Worm (Caenorhabditis elegans) whole organism, midembryonic: Measurements from ENCODE around the gene sumv-2.

ENCODE experiments used
- T22C8.4 ChIP-seq: fragments of 200-800 bp; sonication (Bioruptor generic); IDR thresholded peaks from 2 replicates; pipeline ENCODE4 v1.3.6; 2022; ENCODE audit warnings: missing genetic modification characterization, missing compliant biosample characterization
- cog-1 ChIP-seq: sonication (generic microtip); optimal IDR thresholded peaks from 2 replicates; lab custom pipeline; 2016; ENCODE audit warnings: missing genetic modification characterization, missing compliant biosample characterization
- flt-1 ChIP-seq: fragments of 200-800 bp; sonication (Bioruptor generic); IDR thresholded peaks from 2 replicates; pipeline ENCODE4 v1.3.6; 2022; ENCODE audit warnings: missing genetic modification characterization, missing compliant biosample characterization
- klf-2 ChIP-seq: fragments of 200-800 bp; sonication (Bioruptor generic); conservative IDR thresholded peaks from 2 replicates; pipeline ENCODE4 v1.3.6; 2022; ENCODE audit warnings: missing genetic modification reagents, missing genetic modification characterization, missing compliant biosample characterization
- med-1 ChIP-seq: sonication (generic microtip); optimal IDR thresholded peaks from 2 replicates; lab custom pipeline; 2017; ENCODE audit warnings: missing genetic modification characterization, mild to moderate bottlenecking, missing compliant biosample characterization, antibody characterized with exemption, missing genetic modification reagents; ENCODE audit not compliant: insufficient read depth
- ref-1 ChIP-seq: fragments of 200-800 bp; sonication (Bioruptor generic); conservative IDR thresholded peaks from 2 replicates; pipeline ENCODE4 v1.3.6; 2022; ENCODE audit warnings: missing genetic modification reagents, missing genetic modification characterization, missing compliant biosample characterization
- tab-1 ChIP-seq: fragments of 200-800 bp; sonication (Bioruptor generic); IDR thresholded peaks from 2 replicates; pipeline ENCODE4 v1.3.6; 2022; ENCODE audit warnings: missing genetic modification characterization, missing compliant biosample characterization
- ztf-23 ChIP-seq: fragments of 200-800 bp; sonication (Bioruptor generic); IDR thresholded peaks from 2 replicates; pipeline ENCODE4 v1.3.6; 2022; ENCODE audit warnings: missing genetic modification reagents, missing genetic modification characterization, missing compliant biosample characterization
- ztf-29 ChIP-seq: fragments of 200-800 bp; sonication (Bioruptor generic); IDR thresholded peaks from 2 replicates; pipeline ENCODE4 v1.3.6; 2022; ENCODE audit warnings: missing genetic modification reagents, missing genetic modification characterization, missing compliant biosample characterization

Gene sumv-2

ce11 chrV:4655175-4655574 is 37.8 kb downstream of the sumv-2 start, which contains the start of gene F41F3.9:
TSS of gene F41F3.9 (plus strand) at chrV:4655475.
- TF ChIP-seq T22C8.4 (no peak), cog-1 (no peak), ztf-29 (GFP tag; lab: Robert Waterston, UW) (no peak), ztf-23 (GFP tag; lab: Robert Waterston, UW) (no peak), ref-1 (GFP tag; lab: Robert Waterston, UW) (no peak), tab-1 (GFP tag; lab: Robert Waterston, UW) (no peak), flt-1 (GFP tag; lab: Robert Waterston, UW) (no peak), med-1 (no peak), klf-2 (GFP tag; lab: Robert Waterston, UW) (no peak)

- no peak for TF ChIP-seq cog-1
- no peak for TF ChIP-seq flt-1 (GFP tag; lab: Robert Waterston, UW)
- TF ChIP-seq tab-1 (GFP tag; lab: Robert Waterston, UW): no peak
- no peak for TF ChIP-seq klf-2 (GFP tag; lab: Robert Waterston, UW)
- TF ChIP-seq med-1: no peak
- TF ChIP-seq ztf-23 (GFP tag; lab: Robert Waterston, UW): no peak
- TF ChIP-seq ztf-29 (GFP tag; lab: Robert Waterston, UW): no peak
- no peak for TF ChIP-seq ref-1 (GFP tag; lab: Robert Waterston, UW)
- no peak for TF ChIP-seq T22C8.4
These were observed 45.0 kb downstream of the sumv-2 start, which contains the start of gene srx-74 for ce11 chrV:4662400-4662799. TSS of gene srx-74 (minus strand) at chrV:4662500.

ce11 chrV:4665651-4666050 is 48.3 kb downstream of the sumv-2 start, which contains the start of gene srx-73:
TSS of gene srx-73 (minus strand) at chrV:4665751.
- TF ChIP-seq klf-2 (GFP tag; lab: Robert Waterston, UW): no peak
- TF ChIP-seq cog-1: no peak
- no peak for TF ChIP-seq flt-1 (GFP tag; lab: Robert Waterston, UW)
- no peak for TF ChIP-seq ztf-29 (GFP tag; lab: Robert Waterston, UW)
- no peak for TF ChIP-seq ztf-23 (GFP tag; lab: Robert Waterston, UW)
- no peak for TF ChIP-seq ref-1 (GFP tag; lab: Robert Waterston, UW)
- TF ChIP-seq med-1: no peak
- no peak for TF ChIP-seq tab-1 (GFP tag; lab: Robert Waterston, UW)
- TF ChIP-seq T22C8.4: no peak

- TF ChIP-seq ztf-29 (GFP tag; lab: Robert Waterston, UW) (no peak), klf-2 (GFP tag; lab: Robert Waterston, UW) (no peak), ztf-23 (GFP tag; lab: Robert Waterston, UW) (no peak), med-1 (no peak), cog-1 (no peak), flt-1 (GFP tag; lab: Robert Waterston, UW) (no peak), T22C8.4 (no peak), ref-1 (GFP tag; lab: Robert Waterston, UW) (no peak), tab-1 (GFP tag; lab: Robert Waterston, UW) (no peak)
These were observed 49.7 kb downstream of the sumv-2 start for ce11 chrV:4667062-4667461.

ce11 chrV:4668636-4669035 is 51.3 kb downstream of the sumv-2 start, which contains the start of gene srx-77:
TSS of gene srx-77 (minus strand) at chrV:4668736.
- TF ChIP-seq T22C8.4 (no peak), tab-1 (GFP tag; lab: Robert Waterston, UW) (no peak), klf-2 (GFP tag; lab: Robert Waterston, UW) (no peak), ztf-23 (GFP tag; lab: Robert Waterston, UW) (no peak), flt-1 (GFP tag; lab: Robert Waterston, UW) (no peak), med-1 (no peak)

- TF ChIP-seq flt-1 (GFP tag; lab: Robert Waterston, UW) (no peak), ztf-23 (GFP tag; lab: Robert Waterston, UW) (no peak), ztf-29 (GFP tag; lab: Robert Waterston, UW) (no peak), klf-2 (GFP tag; lab: Robert Waterston, UW) (no peak), ref-1 (GFP tag; lab: Robert Waterston, UW) (no peak)
These were observed 55.1 kb downstream of the sumv-2 start, which contains the start of gene K03B4.9 for ce11 chrV:4672487-4672886. TSS of gene K03B4.9 (minus strand) at chrV:4672587.

- TF ChIP-seq tab-1 (GFP tag; lab: Robert Waterston, UW): no peak
- no peak for TF ChIP-seq ref-1 (GFP tag; lab: Robert Waterston, UW)
- TF ChIP-seq cog-1: no peak
- TF ChIP-seq T22C8.4: no peak
- no peak for TF ChIP-seq klf-2 (GFP tag; lab: Robert Waterston, UW)
- no peak for TF ChIP-seq med-1
- TF ChIP-seq flt-1 (GFP tag; lab: Robert Waterston, UW): no peak
These were observed 57.1 kb downstream of the sumv-2 start, which contains the start of gene K03B4.8 for ce11 chrV:4674506-4674905. TSS of gene K03B4.8 (minus strand) at chrV:4674606.

ce11 chrV:4676092-4676491 is 58.7 kb downstream of the sumv-2 start, which contains the start of gene K03B4.6:
TSS of gene K03B4.6 (minus strand) at chrV:4676192.
- TF ChIP-seq ref-1 (GFP tag; lab: Robert Waterston, UW) (no peak), med-1 (no peak), klf-2 (GFP tag; lab: Robert Waterston, UW) (no peak), ztf-23 (GFP tag; lab: Robert Waterston, UW) (no peak), T22C8.4 (no peak)

- TF ChIP-seq ztf-29 (GFP tag; lab: Robert Waterston, UW) (no peak), med-1 (no peak), cog-1 (no peak), tab-1 (GFP tag; lab: Robert Waterston, UW) (no peak), ref-1 (GFP tag; lab: Robert Waterston, UW) (no peak)
These were observed 59.5 kb downstream of the sumv-2 start for ce11 chrV:4676812-4677211.
